Worm (Caenorhabditis elegans) whole organism, late embryonic: ENCODE measurements around the gene rpl-43.

Experiments
- C08G9.2 ChIP-seq: sonication (generic microtip); optimal IDR thresholded peaks from 2 replicates; lab custom pipeline; 2016; ENCODE audit warnings: mild to moderate bottlenecking, missing genetic modification characterization, moderate library complexity, missing compliant biosample characterization
- C38D4.7 ChIP-seq: fragments of 200-800 bp; sonication (Bioruptor generic); optimal IDR thresholded peaks from 2 replicates; lab custom pipeline; 2018; ENCODE audit warnings: mild to moderate bottlenecking, missing genetic modification characterization, moderate library complexity, missing compliant biosample characterization
- F13H6.1 ChIP-seq: sonication (generic microtip); optimal IDR thresholded peaks from 2 replicates; lab custom pipeline; 2016; ENCODE audit warnings: missing genetic modification characterization, missing compliant biosample characterization
- K02D7.2 ChIP-seq: sonication (generic microtip); optimal IDR thresholded peaks from 2 replicates; lab custom pipeline; 2017; ENCODE audit warnings: mild to moderate bottlenecking, missing genetic modification characterization, missing compliant biosample characterization
- T23F11.4 ChIP-seq: fragments of 200-800 bp; sonication (Bioruptor generic); optimal IDR thresholded peaks from 2 replicates; lab custom pipeline; 2018; ENCODE audit warnings: mild to moderate bottlenecking, missing genetic modification characterization, missing compliant biosample characterization
- ama-1 ChIP-seq: fragments of 150-350 bp; optimal IDR thresholded peaks from 2 replicates; lab custom pipeline; 2014
- ceh-19 ChIP-seq: fragments of 200-800 bp; sonication (Bioruptor generic); optimal IDR thresholded peaks from 2 replicates; lab custom pipeline; 2018; ENCODE audit warnings: mild to moderate bottlenecking, missing genetic modification characterization, missing compliant biosample characterization
- ceh-2 ChIP-seq: sonication (generic microtip); optimal IDR thresholded peaks from 2 replicates; lab custom pipeline; 2016; ENCODE audit warnings: missing genotype, missing genetic modification characterization, missing compliant biosample characterization
- ceh-24 ChIP-seq: sonication (generic microtip); optimal IDR thresholded peaks from 2 replicates; lab custom pipeline; 2016; ENCODE audit warnings: mild to moderate bottlenecking, missing genetic modification characterization, missing compliant biosample characterization
- ceh-30 ChIP-seq: fragments of 150-350 bp; optimal IDR thresholded peaks from 2 replicates; lab custom pipeline; 2014; ENCODE audit warnings: missing biosample characterization, missing genetic modification characterization
- ceh-31 ChIP-seq: sonication (generic microtip); optimal IDR thresholded peaks from 2 replicates; lab custom pipeline; 2016; ENCODE audit warnings: missing genetic modification characterization, missing compliant biosample characterization
- ceh-45 ChIP-seq: fragments of 200-800 bp; sonication (Bioruptor generic); IDR thresholded peaks from 2 replicates; pipeline ENCODE4 v1.3.6; 2022; ENCODE audit warnings: missing genetic modification reagents, missing genetic modification characterization, missing compliant biosample characterization
- ceh-48 ChIP-seq: sonication (generic microtip); optimal IDR thresholded peaks from 2 replicates; lab custom pipeline; 2016; ENCODE audit warnings: missing genetic modification characterization, inconsistent platforms, missing compliant biosample characterization
- ceh-6 ChIP-seq: fragments of 200-800 bp; sonication (Bioruptor generic); optimal IDR thresholded peaks from 2 replicates; lab custom pipeline; 2018; ENCODE audit warnings: mild to moderate bottlenecking, missing genetic modification characterization, missing compliant biosample characterization
- dmd-4 ChIP-seq: sonication (generic microtip); optimal IDR thresholded peaks from 2 replicates; lab custom pipeline; 2016; ENCODE audit warnings: borderline replicate concordance, missing genetic modification characterization, missing compliant biosample characterization
- elt-4 ChIP-seq: sonication (generic microtip); optimal IDR thresholded peaks from 2 replicates; lab custom pipeline; 2016; ENCODE audit warnings: missing genetic modification characterization, missing compliant biosample characterization
- eyg-1 ChIP-seq: sonication (generic microtip); optimal IDR thresholded peaks from 2 replicates; lab custom pipeline; 2016; ENCODE audit warnings: missing genotype, missing genetic modification characterization, missing compliant biosample characterization
- hlh-15 ChIP-seq: sonication (generic microtip); optimal IDR thresholded peaks from 2 replicates; lab custom pipeline; 2016; ENCODE audit warnings: missing genetic modification characterization, missing compliant biosample characterization
- hlh-30 ChIP-seq: sonication (generic microtip); optimal IDR thresholded peaks from 2 replicates; lab custom pipeline; 2017; ENCODE audit warnings: antibody characterized with exemption, missing genetic modification characterization, missing compliant biosample characterization; ENCODE audit not compliant: insufficient read depth
- madf-2 ChIP-seq: sonication (generic microtip); optimal IDR thresholded peaks from 2 replicates; lab custom pipeline; 2017; ENCODE audit warnings: missing genetic modification characterization, missing compliant biosample characterization
- nhr-11 ChIP-seq: fragments of 150-350 bp; optimal IDR thresholded peaks from 2 replicates; lab custom pipeline; 2014; ENCODE audit warnings: missing biosample characterization, missing genetic modification characterization
- nhr-232 ChIP-seq: sonication (generic microtip); optimal IDR thresholded peaks from 2 replicates; lab custom pipeline; 2016; ENCODE audit warnings: missing genetic modification characterization, missing compliant biosample characterization
- npax-4 ChIP-seq: sonication (generic microtip); optimal IDR thresholded peaks from 2 replicates; lab custom pipeline; 2016; ENCODE audit warnings: missing genetic modification characterization, missing compliant biosample characterization
- pax-1 ChIP-seq: fragments of 150-350 bp; optimal IDR thresholded peaks from 2 replicates; lab custom pipeline; 2014; ENCODE audit warnings: missing biosample characterization, missing genetic modification characterization
- pros-1 ChIP-seq: fragments of 150-350 bp; optimal IDR thresholded peaks from 2 replicates; lab custom pipeline; 2014; ENCODE audit warnings: missing biosample characterization, missing genetic modification reagents, missing genetic modification characterization
- ref-2 ChIP-seq: sonication (generic microtip); optimal IDR thresholded peaks from 2 replicates; lab custom pipeline; 2016; ENCODE audit warnings: missing genetic modification characterization, missing compliant biosample characterization
- sdc-2 ChIP-seq: sonication (generic microtip); optimal IDR thresholded peaks from 2 replicates; lab custom pipeline; 2016; ENCODE audit warnings: missing genotype, missing genetic modification characterization, missing compliant biosample characterization
- sox-4 ChIP-seq: sonication (generic microtip); optimal IDR thresholded peaks from 2 replicates; lab custom pipeline; 2017; ENCODE audit warnings: mild to moderate bottlenecking, missing genetic modification characterization, inconsistent platforms, missing compliant biosample characterization
- tbx-2 ChIP-seq: sonication (generic microtip); optimal IDR thresholded peaks from 2 replicates; lab custom pipeline; 2016; ENCODE audit warnings: missing genetic modification characterization, missing compliant biosample characterization
- ttx-3 ChIP-seq: sonication (generic microtip); optimal IDR thresholded peaks from 2 replicates; lab custom pipeline; 2016; ENCODE audit warnings: missing genetic modification reagents, missing genetic modification characterization, missing compliant biosample characterization
- unc-3 ChIP-seq, 2 experiments: fragments of 200-800 bp in 1 of 2; sonication (Bioruptor generic) in 1 of 2; sonication (generic microtip) in 1 of 2; conservative IDR thresholded peaks in 1 of 2; optimal IDR thresholded peaks in 1 of 2; 2 replicates each; pipeline versions ENCODE4 v1.3.6 to Lab custom; 2016 to 2022; ENCODE audit warnings: missing compliant biosample characterization in 2 of 2, missing genetic modification characterization in 2 of 2, missing genetic modification reagents in 1 of 2
- unc-55 ChIP-seq: sonication (generic microtip); optimal IDR thresholded peaks from 2 replicates; lab custom pipeline; 2017; ENCODE audit warnings: missing biosample characterization, missing genetic modification reagents, missing genetic modification characterization
- unc-86 ChIP-seq: sonication (generic microtip); optimal IDR thresholded peaks from 2 replicates; lab custom pipeline; 2016; ENCODE audit warnings: missing genetic modification characterization, missing compliant biosample characterization
- zip-5 ChIP-seq: sonication (generic microtip); optimal IDR thresholded peaks from 2 replicates; lab custom pipeline; 2016; ENCODE audit warnings: missing genetic modification characterization, missing compliant biosample characterization
- ztf-16 ChIP-seq: sonication (generic microtip); optimal IDR thresholded peaks from 2 replicates; lab custom pipeline; 2017; ENCODE audit warnings: missing genetic modification characterization, missing compliant biosample characterization

The rpl-43 gene

ce11 chrII:14155259-14156023 lies at the start of gene rpl-43, which contains the start of gene xrn-2:
Gene rpl-43 (plus strand): TSS chrII:14155294.
Gene xrn-2 (plus strand): TSS chrII:14155768.
- TF ChIP-seq hlh-15 (tag; lab: Kevin White, UChicago), result no peak
- peak; percentile 34 for TF ChIP-seq ama-1 (lab: Kevin White, UChicago)

DNA sequence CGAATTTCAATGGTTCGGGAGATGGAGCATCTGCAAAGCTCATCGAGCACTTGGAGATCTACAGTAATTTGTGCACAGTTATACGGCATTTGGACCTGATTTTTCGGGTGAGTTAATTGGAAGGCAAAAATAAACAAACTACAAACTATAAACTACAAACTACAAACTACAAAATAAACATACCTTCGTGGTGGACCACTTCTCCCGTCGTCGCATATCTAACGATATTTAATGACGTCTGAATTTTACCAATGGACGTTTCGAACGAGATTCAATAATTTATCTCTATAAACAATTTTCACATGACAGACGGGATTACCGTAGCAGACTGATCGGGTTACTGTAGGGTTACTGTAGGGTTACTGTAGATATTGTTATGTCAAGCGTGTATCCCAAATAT lies 48.9 kb upstream of the rpl-43 start:
- TF ChIP-seq ceh-31 (tag; lab: Kevin White, UChicago) (no peak), ref-2 (no peak), F13H6.1 (tag; lab: Kevin White, UChicago) (no peak), ceh-48 (tag; lab: Kevin White, UChicago) (no peak), ceh-6 (GFP tag; lab: Kevin White, UChicago) (no peak), pros-1 (tag; lab: Kevin White, UChicago) (no peak), C38D4.7 (no peak), tbx-2 (no peak), npax-4 (no peak), zip-5 (tag; lab: Kevin White, UChicago) (no peak), unc-55 (no peak), nhr-11 (no peak), dmd-4 (tag; lab: Kevin White, UChicago) (no peak), hlh-15 (tag; lab: Kevin White, UChicago) (no peak)
- TF ChIP-seq, all 69 proteins: peak for 0

DNA sequence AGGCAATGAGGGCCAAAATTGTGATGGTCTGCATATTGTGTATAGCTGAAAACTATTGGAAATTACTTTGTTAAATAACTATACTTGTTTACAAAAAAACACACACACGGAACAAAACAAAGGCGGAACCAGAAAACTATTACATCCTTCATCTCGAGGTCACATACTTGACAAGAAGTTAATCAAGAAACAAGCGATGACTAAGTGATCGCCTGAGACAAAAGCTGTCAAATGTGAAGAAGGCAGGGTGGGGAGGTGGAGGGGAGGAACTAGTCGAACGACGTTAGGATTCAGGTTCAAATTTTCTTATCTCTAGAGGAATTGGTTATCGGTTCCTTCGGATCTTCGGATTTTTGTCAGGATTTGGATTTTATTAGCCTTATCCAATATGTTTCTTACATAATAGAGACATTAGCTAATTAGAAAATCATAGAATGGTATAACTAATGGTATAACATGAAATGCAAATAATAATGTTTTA lies 45.9 kb upstream of the rpl-43 start, which contains the start of gene cpg-7:
Gene cpg-7 (minus strand): TSS at position 51 of the 481 bp plus-strand sequence.
- TF ChIP-seq sox-4 (tag; lab: Kevin White, UChicago) (no peak), ref-2 (no peak), T23F11.4 (GFP tag; lab: Kevin White, UChicago) (no peak), hlh-30 (tag; lab: Kevin White, UChicago) (no peak), ceh-45 (GFP tag; lab: Robert Waterston, UW) (no peak), ceh-24 (tag; lab: Kevin White, UChicago) (no peak), F13H6.1 (tag; lab: Kevin White, UChicago) (no peak), ceh-48 (tag; lab: Kevin White, UChicago) (no peak), eyg-1 (tag; lab: Kevin White, UChicago) (no peak), nhr-232 (tag; lab: Kevin White, UChicago) (no peak), unc-86 (tag; lab: Kevin White, UChicago) (no peak), K02D7.2 (no peak)

DNA sequence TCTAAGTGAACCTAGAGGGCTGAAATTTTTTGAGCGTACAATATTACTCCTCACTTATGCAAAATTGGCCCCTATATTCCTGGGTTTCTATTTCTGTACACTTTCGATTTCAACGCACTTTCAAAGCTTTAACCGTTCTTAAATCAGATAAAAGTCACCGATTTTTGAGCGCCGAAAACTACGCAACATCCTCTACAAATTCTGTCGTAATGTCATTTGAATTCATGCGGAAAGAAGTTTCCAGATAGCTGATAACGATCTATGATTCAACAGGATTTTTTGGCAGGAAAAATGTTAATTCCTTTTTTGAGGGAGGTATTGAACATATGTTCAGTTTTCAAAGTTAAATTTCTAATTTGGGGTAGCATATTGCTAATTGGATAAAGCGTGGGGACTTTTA lies 42.3 kb upstream of the rpl-43 start:
- TF ChIP-seq pax-1 (tag; lab: Kevin White, UChicago) (no peak), elt-4 (tag; lab: Kevin White, UChicago) (no peak), K02D7.2 (no peak), ceh-2 (tag; lab: Kevin White, UChicago) (no peak), eyg-1 (tag; lab: Kevin White, UChicago) (no peak), unc-86 (tag; lab: Kevin White, UChicago) (no peak), madf-2 (no peak), ceh-19 (GFP tag; lab: Kevin White, UChicago) (no peak), C08G9.2 (tag; lab: Kevin White, UChicago) (no peak), unc-3 (GFP tag; conservative IDR thresholded peaks at IDR 0.05; lab: Robert Waterston, UW) (no peak), unc-3 (tag; optimal IDR thresholded peaks at IDR 0.05; lab: Kevin White, UChicago) (no peak), ceh-45 (GFP tag; lab: Robert Waterston, UW) (no peak), sdc-2 (tag; lab: Kevin White, UChicago) (no peak), ztf-16 (tag; lab: Kevin White, UChicago) (no peak), C38D4.7 (no peak), ceh-30 (tag; lab: Kevin White, UChicago) (no peak), ttx-3 (tag; lab: Kevin White, UChicago) (no peak), nhr-232 (tag; lab: Kevin White, UChicago) (no peak), ceh-24 (tag; lab: Kevin White, UChicago) (no peak), ceh-6 (GFP tag; lab: Kevin White, UChicago) (no peak)
- TF ChIP-seq, all 69 proteins: peak for 0
